Fruit fly (Drosophila melanogaster) whole organism, embryonic: ENCODE measurements around the gene ClpP.

Experiments used
- Abd-B ChIP-seq: fragments of 200-800 bp; sonication (Bioruptor generic); optimal IDR thresholded peaks from 2 replicates; lab custom pipeline; 2018; ENCODE audit warnings: missing biosample characterization, mild to moderate bottlenecking, missing genetic modification characterization, moderate library complexity
- B-H1 ChIP-seq: fragments of 200-800 bp; sonication (Bioruptor generic); IDR thresholded peaks from 3 replicates; pipeline ENCODE4 v1.3.6; 2022; ENCODE audit warnings: missing biosample characterization, missing genetic modification characterization
- Bgb ChIP-seq: fragments of 200-800 bp; sonication (Bioruptor generic); IDR thresholded peaks from 2 replicates; pipeline ENCODE4 v1.3.6; 2022; ENCODE audit warnings: missing biosample characterization, missing genetic modification characterization; ENCODE audit not compliant: partially characterized antibody
- CG11398 ChIP-seq: fragments of 200-800 bp; sonication (Bioruptor generic); optimal IDR thresholded peaks from 2 replicates; lab custom pipeline; 2016; ENCODE audit warnings: missing biosample characterization, missing genetic modification characterization
- CG11695 ChIP-seq: fragments of 200-800 bp; sonication (Bioruptor generic); IDR thresholded peaks from 3 replicates; pipeline ENCODE4 v1.3.6; 2022; ENCODE audit warnings: missing biosample characterization, missing genetic modification characterization
- CG12769 ChIP-seq: fragments of 200-800 bp; sonication (Bioruptor generic); optimal IDR thresholded peaks from 2 replicates; lab custom pipeline; 2019; ENCODE audit warnings: missing biosample characterization, mild to moderate bottlenecking, missing genetic modification characterization, moderate library complexity
- CG13424 ChIP-seq: fragments of 200-800 bp; sonication (Bioruptor generic); optimal IDR thresholded peaks from 2 replicates; lab custom pipeline; 2019; ENCODE audit warnings: missing biosample characterization, mild to moderate bottlenecking, missing genetic modification characterization, moderate library complexity
- CG13894 ChIP-seq: fragments of 200-800 bp; sonication (Bioruptor generic); optimal IDR thresholded peaks from 3 replicates; lab custom pipeline; 2018; ENCODE audit warnings: missing biosample characterization, mild to moderate bottlenecking, missing genetic modification characterization, moderate library complexity
- CG14014 ChIP-seq: fragments of 200-800 bp; sonication (Bioruptor generic); IDR thresholded peaks from 2 replicates; pipeline ENCODE4 v1.3.6; 2022; ENCODE audit warnings: missing biosample characterization, missing genetic modification characterization
- CG17385 ChIP-seq: fragments of 200-800 bp; sonication (Bioruptor generic); optimal IDR thresholded peaks from 3 replicates; lab custom pipeline; 2018; ENCODE audit warnings: missing biosample characterization, mild to moderate bottlenecking, missing genetic modification characterization
- CG17829 ChIP-seq: fragments of 200-800 bp; optimal IDR thresholded peaks from 2 replicates; lab custom pipeline; 2019; ENCODE audit warnings: missing biosample characterization, mild to moderate bottlenecking, missing genetic modification characterization, moderate library complexity
- CG2202 ChIP-seq: fragments of 200-800 bp; sonication (Bioruptor generic); optimal IDR thresholded peaks from 2 replicates; lab custom pipeline; 2018; ENCODE audit warnings: missing biosample characterization, mild to moderate bottlenecking, missing genetic modification characterization
- CG3847 ChIP-seq: fragments of 200-800 bp; sonication (Bioruptor generic); IDR thresholded peaks from 2 replicates; pipeline ENCODE4 v1.3.6; 2022; ENCODE audit warnings: missing biosample characterization, missing genetic modification characterization
- CG4404 ChIP-seq: fragments of 200-800 bp; sonication (Bioruptor generic); IDR thresholded peaks from 2 replicates; pipeline ENCODE4 v1.3.6; 2022; ENCODE audit warnings: missing biosample characterization, missing genetic modification characterization
- CG6813 ChIP-seq: fragments of 200-800 bp; sonication (Bioruptor generic); optimal IDR thresholded peaks from 2 replicates; lab custom pipeline; 2017; ENCODE audit warnings: missing biosample characterization, missing genetic modification characterization, mild to moderate bottlenecking, moderate library complexity, missing genetic modification reagents
- CG6854 ChIP-seq: fragments of 200-800 bp; sonication (Bioruptor generic); optimal IDR thresholded peaks from 3 replicates; lab custom pipeline; 2017; ENCODE audit warnings: missing biosample characterization, mild to moderate bottlenecking, missing genetic modification characterization
- CG7928 ChIP-seq: fragments of 200-800 bp; sonication (Bioruptor generic); optimal IDR thresholded peaks from 2 replicates; lab custom pipeline; 2017; ENCODE audit warnings: missing biosample characterization, mild to moderate bottlenecking, missing genetic modification characterization
- CG7987 ChIP-seq: fragments of 200-800 bp; sonication (Bioruptor generic); optimal IDR thresholded peaks from 2 replicates; lab custom pipeline; 2018; ENCODE audit warnings: missing biosample characterization, mild to moderate bottlenecking, missing genetic modification characterization, moderate library complexity
- CG8089 ChIP-seq: fragments of 200-800 bp; sonication (Bioruptor generic); optimal IDR thresholded peaks from 3 replicates; lab custom pipeline; 2016; ENCODE audit warnings: missing biosample characterization, missing genetic modification characterization
- CkIIα-i1 ChIP-seq: fragments of 200-800 bp; sonication (Bioruptor generic); IDR thresholded peaks from 2 replicates; pipeline ENCODE4 v1.3.6; 2022; ENCODE audit warnings: missing biosample characterization, missing genetic modification characterization
- Hr51 ChIP-seq, 2 experiments: fragments of 200-800 bp; sonication (Bioruptor generic); optimal IDR thresholded peaks; 2 replicates in 1 of 2; 3 replicates in 1 of 2; lab custom pipeline; 2016 to 2018; ENCODE audit warnings: missing biosample characterization in 2 of 2, missing genetic modification characterization in 2 of 2, mild to moderate bottlenecking in 1 of 2, moderate library complexity in 1 of 2
- Hsf ChIP-seq: fragments of 200-800 bp; sonication (Bioruptor generic); optimal IDR thresholded peaks from 3 replicates; lab custom pipeline; 2016; ENCODE audit warnings: missing biosample characterization, missing genetic modification characterization
- Kr ChIP-seq: fragments of 200-800 bp; sonication (Bioruptor generic); optimal IDR thresholded peaks from 2 replicates; lab custom pipeline; 2017; ENCODE audit warnings: missing biosample characterization, mild to moderate bottlenecking, missing genetic modification characterization
- Lhr ChIP-seq: fragments of 200-800 bp; sonication (Bioruptor generic); optimal IDR thresholded peaks from 3 replicates; lab custom pipeline; 2017; ENCODE audit warnings: mild to moderate bottlenecking, missing biosample characterization, missing genetic modification reagents, missing genetic modification characterization
- MBD-R2 ChIP-seq: fragments of 200-800 bp; sonication (Bioruptor generic); IDR thresholded peaks from 2 replicates; pipeline ENCODE4 v1.3.6; 2022; ENCODE audit warnings: missing biosample characterization, missing genetic modification characterization
- MESR4 ChIP-seq: fragments of 200-800 bp; sonication (Bioruptor generic); optimal IDR thresholded peaks from 2 replicates; lab custom pipeline; 2018; ENCODE audit warnings: missing biosample characterization, mild to moderate bottlenecking, missing genetic modification characterization, moderate library complexity
- NfI ChIP-seq: fragments of 200-800 bp; sonication (Bioruptor generic); optimal IDR thresholded peaks from 3 replicates; lab custom pipeline; 2018; ENCODE audit warnings: missing biosample characterization, mild to moderate bottlenecking, missing genetic modification characterization, moderate library complexity
- PHDP ChIP-seq: fragments of 200-800 bp; sonication (Bioruptor generic); optimal IDR thresholded peaks from 3 replicates; lab custom pipeline; 2018; ENCODE audit warnings: missing biosample characterization, mild to moderate bottlenecking, missing genetic modification characterization, moderate library complexity
- Pdp1 ChIP-seq, 2 experiments: fragments of 200-800 bp; sonication (Bioruptor generic); optimal IDR thresholded peaks; 3 replicates each; lab custom pipeline; 2016; ENCODE audit warnings: missing biosample characterization in 2 of 2, missing genetic modification characterization in 2 of 2, mild to moderate bottlenecking in 1 of 2, moderate library complexity in 1 of 2
- Xrp1 ChIP-seq: fragments of 200-800 bp; sonication (Bioruptor generic); IDR thresholded peaks from 2 replicates; pipeline ENCODE4 v1.3.6; 2022; ENCODE audit warnings: missing biosample characterization, missing genetic modification characterization
- amos ChIP-seq: fragments of 200-800 bp; sonication (Bioruptor generic); IDR thresholded peaks from 2 replicates; pipeline ENCODE4 v1.3.6; 2022; ENCODE audit warnings: missing biosample characterization, missing genetic modification characterization; ENCODE audit not compliant: partially characterized antibody
- cato ChIP-seq: fragments of 200-800 bp; sonication (Bioruptor generic); optimal IDR thresholded peaks from 2 replicates; lab custom pipeline; 2016; ENCODE audit warnings: missing biosample characterization, missing genetic modification characterization, borderline replicate concordance
- chif ChIP-seq, 2 experiments: fragments of 200-800 bp; sonication (Bioruptor generic); optimal IDR thresholded peaks; 3 replicates each; lab custom pipeline; 2016; ENCODE audit warnings: missing biosample characterization in 2 of 2, missing genetic modification characterization in 2 of 2
- cwo ChIP-seq: fragments of 200-800 bp; sonication (Bioruptor generic); optimal IDR thresholded peaks from 3 replicates; lab custom pipeline; 2017; ENCODE audit warnings: missing biosample characterization, missing genetic modification characterization, mild to moderate bottlenecking, moderate library complexity, missing genetic modification reagents
- dysf ChIP-seq: fragments of 200-800 bp; sonication (Bioruptor generic); IDR thresholded peaks from 3 replicates; pipeline ENCODE4 v1.3.6; 2022; ENCODE audit warnings: missing biosample characterization, missing genetic modification characterization
- grn ChIP-seq: fragments of 200-800 bp; sonication (Bioruptor generic); optimal IDR thresholded peaks from 3 replicates; lab custom pipeline; 2017; ENCODE audit warnings: missing biosample characterization, missing genetic modification characterization
- jing ChIP-seq: fragments of 200-800 bp; sonication (Bioruptor generic); optimal IDR thresholded peaks from 2 replicates; lab custom pipeline; 2018; ENCODE audit warnings: missing biosample characterization, mild to moderate bottlenecking, missing genetic modification characterization
- klu ChIP-seq: fragments of 200-800 bp; sonication (Bioruptor generic); IDR thresholded peaks from 2 replicates; pipeline ENCODE4 v1.3.6; 2022; ENCODE audit warnings: missing biosample characterization, missing genetic modification characterization
- lov ChIP-seq, 2 experiments: fragments of 200-800 bp in 1 of 2; fragments of >200 bp in 1 of 2; sonication (Bioruptor generic) in 1 of 2; IDR thresholded peaks in 1 of 2; optimal IDR thresholded peaks in 1 of 2; 2 replicates in 1 of 2; 3 replicates in 1 of 2; pipeline versions ENCODE4 v1.3.6 to Lab custom; 2017 to 2022; ENCODE audit warnings: missing biosample characterization in 1 of 2, missing genetic modification characterization in 1 of 2
- mld ChIP-seq: fragments of 200-800 bp; sonication (Bioruptor generic); IDR thresholded peaks from 3 replicates; pipeline ENCODE4 v1.3.6; 2022; ENCODE audit warnings: missing biosample characterization, missing genetic modification characterization; ENCODE audit not compliant: partially characterized antibody
- org-1 ChIP-seq: fragments of 200-800 bp; sonication (Bioruptor generic); optimal IDR thresholded peaks from 2 replicates; lab custom pipeline; 2017; ENCODE audit warnings: missing biosample characterization, missing genetic modification characterization
- otp ChIP-seq: fragments of 200-800 bp; sonication (Bioruptor generic); IDR thresholded peaks from 3 replicates; pipeline ENCODE4, ENCODE4 v1.3.6; 2022; ENCODE audit warnings: missing biosample characterization, missing genetic modification characterization
- pan ChIP-seq, 4 experiments: fragments of >200 bp in 3 of 4; fragments of 200-800 bp in 1 of 4; sonication (Bioruptor generic) in 1 of 4; optimal IDR thresholded peaks in 3 of 4; IDR thresholded peaks in 1 of 4; 2 replicates each; pipeline versions ENCODE4 v1.3.6 to Lab custom; 2017 to 2022; ENCODE audit warnings: missing biosample characterization in 2 of 4, missing genetic modification characterization in 2 of 4, mixed read lengths in 1 of 4
- phol ChIP-seq: fragments of 200-800 bp; sonication (Bioruptor generic); optimal IDR thresholded peaks from 3 replicates; lab custom pipeline; 2018; ENCODE audit warnings: missing biosample characterization, mild to moderate bottlenecking, missing genetic modification characterization, moderate library complexity
- tgo ChIP-seq: fragments of 200-800 bp; sonication (Bioruptor generic); IDR thresholded peaks from 3 replicates; pipeline ENCODE4 v1.3.6; 2022; ENCODE audit warnings: missing biosample characterization, missing genetic modification characterization
- tna ChIP-seq: fragments of 200-800 bp; sonication (Bioruptor generic); IDR thresholded peaks from 2 replicates; pipeline ENCODE4 v1.3.6; 2022; ENCODE audit warnings: missing biosample characterization, missing genetic modification characterization; ENCODE audit not compliant: partially characterized antibody
- trem ChIP-seq: fragments of 200-800 bp; optimal IDR thresholded peaks from 3 replicates; lab custom pipeline; 2019; ENCODE audit warnings: missing biosample characterization, mild to moderate bottlenecking, missing genetic modification characterization, moderate library complexity
- z ChIP-seq: fragments of 200-800 bp; sonication (Bioruptor generic); IDR thresholded peaks from 3 replicates; pipeline ENCODE4 v1.3.6; 2022; ENCODE audit warnings: missing biosample characterization, missing genetic modification characterization

ClpP gene

dm6 chr2L:10321036-10321583 is 35.5 kb upstream of the ClpP start (continued):
- peak; percentile 7 for TF ChIP-seq phol (tag; lab: Kevin White, UChicago)
- no peak for TF ChIP-seq chif (GFP tag; optimal IDR thresholded peaks at IDR 0.05; lab: Kevin White, UChicago)
- TF ChIP-seq Kr (GFP tag; lab: Kevin White, UChicago) = no peak
- TF ChIP-seq B-H1 (GFP tag; lab: Robert Waterston, UW) = no peak
- no peak for TF ChIP-seq CG6854 (GFP tag; lab: Kevin White, UChicago)
- no peak for TF ChIP-seq CG13894 (tag; lab: Kevin White, UChicago)
- TF ChIP-seq Lhr (GFP tag; lab: Kevin White, UChicago) = no peak
- TF ChIP-seq Hr51 (GFP tag; optimal IDR thresholded peaks at IDR 0.05; lab: Kevin White, UChicago) = no peak
- peak; percentile 50 for TF ChIP-seq CG7928 (GFP tag; lab: Kevin White, UChicago)
- no peak for TF ChIP-seq MBD-R2 (GFP tag; lab: Robert Waterston, UW)
- no peak for TF ChIP-seq z (GFP tag; lab: Robert Waterston, UW)
- 0 out of 3 replicates have a peak, but pooled peaks have one; percentile 15 for TF ChIP-seq CG11695 (GFP tag; lab: Robert Waterston, UW)
- TF ChIP-seq CG17385 (GFP tag; lab: Kevin White, UChicago) = no peak
- no peak for TF ChIP-seq Hsf
- peak; percentile 57 for TF ChIP-seq tna
- no peak for TF ChIP-seq cwo (GFP tag; lab: Kevin White, UChicago)
- TF ChIP-seq cato = no peak
- no peak for TF ChIP-seq CG4404
- TF ChIP-seq CG14014 = 0 out of 2 replicates have a peak, but pooled peaks have one; percentile 34
- no peak for TF ChIP-seq MESR4 (GFP tag; lab: Kevin White, UChicago)
- TF ChIP-seq Bgb = peak; percentile 46; the same call in 1 of the 2 replicates
- peak; percentile 9 for TF ChIP-seq CG17829 (tag; lab: Kevin White, UChicago)
- no peak for TF ChIP-seq CG3847 (GFP tag; lab: Robert Waterston, UW)
- peak; percentile 40 for TF ChIP-seq grn (GFP tag; lab: Kevin White, UChicago)
- peak; percentile 60; the same call in 1 of the 2 replicates for TF ChIP-seq amos (GFP tag; lab: Robert Waterston, UW)
- TF ChIP-seq Xrp1 (GFP tag; lab: Robert Waterston, UW) = no peak
- TF ChIP-seq NfI (GFP tag; lab: Kevin White, UChicago) = peak; percentile 16
- no peak for TF ChIP-seq CG11398 (GFP tag; lab: Kevin White, UChicago)
- TF ChIP-seq tgo (GFP tag; lab: Robert Waterston, UW) = no peak
- TF ChIP-seq mld (GFP tag; lab: Robert Waterston, UW) = 0 out of 3 replicates have a peak, but pooled peaks have one; percentile 51
- TF ChIP-seq CG8089 (GFP tag; lab: Kevin White, UChicago) = no peak
- TF ChIP-seq CG13424 (tag; lab: Kevin White, UChicago) = peak; percentile 8
- TF ChIP-seq trem (tag; lab: Kevin White, UChicago) = no peak
- TF ChIP-seq CG12769 (tag; lab: Kevin White, UChicago) = no peak
- no peak for TF ChIP-seq otp
- TF ChIP-seq klu (GFP tag; lab: Robert Waterston, UW) = no peak
- peak in 1 of 2 experiments; percentile 69 for TF ChIP-seq Pdp1 (GFP tag; optimal IDR thresholded peaks at IDR 0.05; lab: Kevin White, UChicago)
- TF ChIP-seq dysf (GFP tag; lab: Robert Waterston, UW) = no peak
- TF ChIP-seq jing (GFP tag; lab: Kevin White, UChicago) = no peak
- TF ChIP-seq CkIIα-i1 = no peak
- no peak for TF ChIP-seq CG2202
- TF ChIP-seq CG7987 (GFP tag; lab: Kevin White, UChicago) = peak; percentile 21
- no peak for TF ChIP-seq CG6813
- no peak for TF ChIP-seq Abd-B (GFP tag; lab: Kevin White, UChicago)
- no peak for TF ChIP-seq lov (optimal IDR thresholded peaks at IDR 0.05; lab: Kevin White, UChicago)
- 0 out of 3 replicates have a peak, but pooled peaks have one; percentile 27 for TF ChIP-seq lov (GFP tag; IDR thresholded peaks at IDR 0.05; lab: Robert Waterston, UW)
- TF ChIP-seq pan (optimal IDR thresholded peaks at IDR 0.05; lab: Kevin White, UChicago) = no peak
- no peak for TF ChIP-seq pan (GFP tag; optimal IDR thresholded peaks at IDR 0.05 in 1 of 2, IDR thresholded peaks at IDR 0.05 in 1 of 2)
- TF ChIP-seq PHDP (tag; lab: Kevin White, UChicago) = no peak
- no peak for TF ChIP-seq org-1 (GFP tag; lab: Kevin White, UChicago)
